Fruit fly (Drosophila melanogaster): ENCODE results near the gene jp.

jp gene

dm6 chr2L:9545511-9545910, 21.0 kb downstream of the jp start, which contains the start of gene CG13114:
TSS of gene CG13114 (plus strand) at chr2L:9545811.
- TF ChIP-seq gfzf (GFP tag; optimal IDR thresholded peaks at IDR 0.05) (no peak), CG34224 (GFP tag; IDR thresholded peaks at IDR 0.05; ENCODE audit: partially characterized antibody) (no peak), ssp (GFP tag; IDR thresholded peaks at IDR 0.05) (no peak), lola (GFP tag; optimal IDR thresholded peaks at IDR 0.05) (no peak)

DNA sequence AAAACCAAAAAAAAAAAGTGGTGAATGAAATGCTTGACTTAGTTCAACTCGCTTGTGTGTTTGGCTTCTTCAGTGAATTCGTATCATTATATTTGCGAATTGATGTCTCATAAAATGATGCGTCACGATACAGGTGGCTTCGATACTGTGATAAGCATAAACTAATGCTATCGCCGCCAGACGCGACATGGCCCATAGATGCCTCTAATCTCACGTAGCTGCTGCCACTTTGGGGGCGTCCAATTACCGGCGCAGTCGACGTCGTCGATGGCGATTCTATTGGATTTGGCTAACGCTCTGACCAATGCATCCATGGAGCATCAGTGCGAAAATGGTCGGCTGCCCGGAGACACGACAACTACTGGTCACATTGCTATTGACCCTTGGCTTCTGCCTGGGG, 22.7 kb downstream of the jp start, which contains the start of gene CG13113:
TSS of gene CG13113 (plus strand) at position 301 of the 400 bp plus-strand sequence.
- TF ChIP-seq bab2 (GFP tag; optimal IDR thresholded peaks at IDR 0.05) (no peak), wor (GFP tag; IDR thresholded peaks at IDR 0.05) (no peak), chm (GFP tag; IDR thresholded peaks at IDR 0.05) (no peak), Opbp (GFP tag; IDR thresholded peaks at IDR 0.05; ENCODE audit: partially characterized antibody) (no peak), CG17361 (GFP tag; IDR thresholded peaks at IDR 0.05) (no peak), Nf-YC (tag; optimal IDR thresholded peaks at IDR 0.05) (no peak), CG4328 (GFP tag; optimal IDR thresholded peaks at IDR 0.05) (no peak), twi (tag; optimal IDR thresholded peaks at IDR 0.05) (no peak), CG7556 (GFP tag; optimal IDR thresholded peaks at IDR 0.05) (no peak), CG8944 (GFP tag; optimal IDR thresholded peaks at IDR 0.05) (no peak)

DNA sequence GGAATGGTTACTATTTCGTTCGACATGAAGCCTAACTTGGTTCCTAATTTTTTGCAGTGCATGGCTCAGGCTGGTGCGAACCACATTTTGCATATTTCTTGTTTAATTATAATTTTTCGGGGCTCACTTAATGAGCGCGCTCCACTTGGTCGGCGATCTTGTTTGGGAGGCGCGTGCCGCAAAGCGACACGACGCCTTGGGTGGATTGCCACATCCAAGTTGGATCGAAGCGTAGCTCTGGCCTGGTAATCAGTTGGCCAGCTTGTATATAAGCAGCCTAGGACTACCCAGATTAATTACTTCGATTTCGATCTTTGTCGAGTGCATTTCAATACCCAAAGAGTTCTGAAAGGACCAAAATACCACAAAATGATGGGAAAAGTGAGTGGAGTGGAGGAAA, 24.0 kb downstream of the jp start, which contains the start of gene Cpr30B:
TSS of gene Cpr30B (plus strand) at position 301 of the 400 bp plus-strand sequence.
- TF ChIP-seq CG14965 (GFP tag; optimal IDR thresholded peaks at IDR 0.05; ENCODE audit: borderline replicate concordance) (no peak), CG17186 (GFP tag; optimal IDR thresholded peaks at IDR 0.05) (no peak), Gug (GFP tag; IDR thresholded peaks at IDR 0.05) (no peak), zen (tag; optimal IDR thresholded peaks at IDR 0.05) (no peak), gro (GFP tag; optimal IDR thresholded peaks at IDR 0.05) (no peak)

- TF ChIP-seq BEAF-32 (GFP tag; optimal IDR thresholded peaks at IDR 0.05) (peak; percentile 21), sens (GFP tag) (peak; percentile 14), Dref (GFP tag; IDR thresholded peaks at IDR 0.05) (peak; percentile 43), Lhr (GFP tag; optimal IDR thresholded peaks at IDR 0.05) (peak; percentile 5), CG33557 (GFP tag; optimal IDR thresholded peaks at IDR 0.05) (no peak), lola (GFP tag; optimal IDR thresholded peaks at IDR 0.05) (no peak), gfzf (GFP tag; optimal IDR thresholded peaks at IDR 0.05) (peak; percentile 56), CG5180 (GFP tag; optimal IDR thresholded peaks at IDR 0.05) (no peak), Rfx (GFP tag; IDR thresholded peaks at IDR 0.05) (peak; percentile 32; the same call in 1 of the 2 replicates), stwl (tag; optimal IDR thresholded peaks at IDR 0.05) (peak; percentile 90), zf30C (GFP tag; optimal IDR thresholded peaks at IDR 0.05) (no peak), CTCF (GFP tag; optimal IDR thresholded peaks at IDR 0.05) (peak; percentile 95), exex (tag; optimal IDR thresholded peaks at IDR 0.05) (peak; percentile 15), Myb (GFP tag; optimal IDR thresholded peaks at IDR 0.05) (peak; percentile 81), CG1602 (GFP tag; optimal IDR thresholded peaks at IDR 0.05) (no peak), CG7963 (GFP tag; IDR thresholded peaks at IDR 0.05; ENCODE audit: partially characterized antibody) (no peak), Dp (GFP tag; optimal IDR thresholded peaks at IDR 0.05) (peak; percentile 56), CG15514 (GFP tag; optimal IDR thresholded peaks at IDR 0.05) (peak; percentile 59), CG17186 (GFP tag; optimal IDR thresholded peaks at IDR 0.05) (no peak), CG34422 (GFP tag; IDR thresholded peaks at IDR 0.05) (no peak), CG9797 (GFP tag; optimal IDR thresholded peaks at IDR 0.05) (peak; percentile 30), Ets97D (GFP tag; optimal IDR thresholded peaks at IDR 0.05) (peak; percentile 15), CG17829 (tag; optimal IDR thresholded peaks at IDR 0.05) (peak; percentile 42), twi (tag; optimal IDR thresholded peaks at IDR 0.05) (no peak), CG7839 (tag; optimal IDR thresholded peaks at IDR 0.05) (no peak), pzg (GFP tag; optimal IDR thresholded peaks at IDR 0.05) (peak; percentile 39), GATAe (GFP tag; conservative IDR thresholded peaks at IDR 0.05) (0 out of 2 replicates have a peak, but pooled peaks have one; percentile 14), pita (GFP tag; optimal IDR thresholded peaks at IDR 0.05) (peak; percentile 43), Dip3 (GFP tag; optimal IDR thresholded peaks at IDR 0.05) (no peak)
Measured at dm6 chr2L:9539988-9540573, 26.5 kb downstream of the jp start, which contains the start of gene CG17855. TSS of gene CG17855 (plus strand) at chr2L:9540523.

Data from whole organism, embryonic.